Fruit fly (Drosophila melanogaster) S2 (cell line): ENCODE measurements around the gene CG13991.

Experiments
- CG8478 ChIP-seq: fragments of >200 bp; optimal IDR thresholded peaks from 2 replicates; lab custom pipeline; 2018
- CTCF ChIP-seq, 2 experiments: fragments of >200 bp; optimal IDR thresholded peaks; 2 replicates each; lab custom pipeline; 2018

dm6 chr2L:6155041-6155440 is 15.9 kb downstream of the CG13991 start, which contains the start of gene CG31639:
- no peak for TF ChIP-seq CG8478 (lab: Kevin White, UChicago)
- no peak for TF ChIP-seq CTCF (optimal IDR thresholded peaks at IDR 0.05; lab: Kevin White, UChicago)
